Fruit fly (Drosophila melanogaster) whole organism, prepupa: ENCODE results near the gene mfrn.

Experiments
- CG10669 ChIP-seq: fragments of 200-800 bp; sonication (Bioruptor generic); optimal IDR thresholded peaks from 3 replicates; lab custom pipeline; 2018; ENCODE audit warnings: missing biosample characterization, mild to moderate bottlenecking, missing genetic modification characterization, moderate library complexity
- CG11294 ChIP-seq: fragments of 200-800 bp; sonication (Bioruptor generic); IDR thresholded peaks from 2 replicates; pipeline ENCODE4 v1.3.6; 2022; ENCODE audit warnings: missing biosample characterization, missing genetic modification characterization
- CG4318 ChIP-seq: fragments of 200-800 bp; sonication (Bioruptor generic); optimal IDR thresholded peaks from 3 replicates; lab custom pipeline; 2017; ENCODE audit warnings: missing biosample characterization, mild to moderate bottlenecking, missing genetic modification characterization
- CG6276 ChIP-seq: fragments of 200-800 bp; sonication (Bioruptor generic); optimal IDR thresholded peaks from 2 replicates; lab custom pipeline; 2017; ENCODE audit warnings: missing biosample characterization, mild to moderate bottlenecking, missing genetic modification characterization
- CG6792 ChIP-seq: fragments of 200-800 bp; sonication (Bioruptor generic); optimal IDR thresholded peaks from 3 replicates; lab custom pipeline; 2016; ENCODE audit warnings: missing biosample characterization, missing genetic modification characterization
- CG7368 ChIP-seq: fragments of 200-800 bp; sonication (Bioruptor generic); optimal IDR thresholded peaks from 3 replicates; lab custom pipeline; 2016; ENCODE audit warnings: missing biosample characterization, missing genetic modification characterization
- CG8119 ChIP-seq: fragments of 200-800 bp; sonication (Bioruptor generic); IDR thresholded peaks from 3 replicates; pipeline ENCODE4 v1.3.6; 2022; ENCODE audit warnings: missing biosample characterization, missing genetic modification characterization
- Gug ChIP-seq: fragments of 200-800 bp; sonication (Bioruptor generic); IDR thresholded peaks from 2 replicates; pipeline ENCODE4 v1.3.6; 2022; ENCODE audit warnings: missing biosample characterization, missing genetic modification characterization
- Met ChIP-seq: fragments of 200-800 bp; sonication (Bioruptor generic); optimal IDR thresholded peaks from 3 replicates; lab custom pipeline; 2016; ENCODE audit warnings: missing biosample characterization, missing genetic modification characterization
- OdsH ChIP-seq: fragments of 200-800 bp; sonication (Bioruptor generic); optimal IDR thresholded peaks from 3 replicates; lab custom pipeline; 2016; ENCODE audit warnings: missing biosample characterization, missing genetic modification characterization
- dsx ChIP-seq: fragments of 200-800 bp; optimal IDR thresholded peaks from 3 replicates; lab custom pipeline; 2019; ENCODE audit warnings: missing biosample characterization, mild to moderate bottlenecking, missing genetic modification characterization, moderate library complexity; ENCODE audit not compliant: poor library complexity, severe bottlenecking
- net ChIP-seq: fragments of 200-800 bp; sonication (Bioruptor generic); optimal IDR thresholded peaks from 3 replicates; lab custom pipeline; 2016; ENCODE audit warnings: missing biosample characterization, missing genetic modification characterization

- no peak for TF ChIP-seq net (GFP tag; lab: Kevin White, UChicago)
- TF ChIP-seq CG10669: no peak
- TF ChIP-seq CG11294 (GFP tag; lab: Robert Waterston, UW): peak; percentile 39; the same call in 1 of the 2 replicates
- TF ChIP-seq Met (GFP tag; lab: Kevin White, UChicago): no peak
- TF ChIP-seq Gug (GFP tag; lab: Robert Waterston, UW): peak; percentile 35; the same call in 1 of the 2 replicates
- no peak for TF ChIP-seq dsx (GFP tag; lab: Kevin White, UChicago)
- TF ChIP-seq CG7368 (GFP tag; lab: Kevin White, UChicago): no peak
- TF ChIP-seq OdsH (GFP tag; lab: Kevin White, UChicago): no peak
- TF ChIP-seq CG6276 (GFP tag; lab: Kevin White, UChicago): no peak
- no peak for TF ChIP-seq CG4318 (GFP tag; lab: Kevin White, UChicago)
- TF ChIP-seq CG6792 (GFP tag; lab: Kevin White, UChicago): no peak
- TF ChIP-seq CG8119 (GFP tag; lab: Robert Waterston, UW): peak; percentile 38; the same call in 2 of the 3 replicates
These were observed 6.7 kb upstream of the mfrn start, which contains the start of gene Nep7 for dm6 chr3R:27954533-27954932.
